Worm (Caenorhabditis elegans) whole organism, young adult: ENCODE data around the gene exos-1.

Source experiments
- B0019.2 ChIP-seq: fragments of 200-800 bp; sonication (Bioruptor generic); conservative IDR thresholded peaks from 2 replicates; pipeline ENCODE4 v1.3.6; 2022; ENCODE audit warnings: missing genetic modification reagents, missing genetic modification characterization, missing compliant biosample characterization
- B0035.1 ChIP-seq: sonication (generic microtip); optimal IDR thresholded peaks from 2 replicates; lab custom pipeline; 2016; ENCODE audit warnings: missing genetic modification characterization, mild to moderate bottlenecking, missing compliant biosample characterization, missing genotype, missing genetic modification reagents
- B0261.1 ChIP-seq: sonication (generic microtip); optimal IDR thresholded peaks from 2 replicates; lab custom pipeline; 2016; ENCODE audit warnings: mild to moderate bottlenecking, missing genetic modification characterization, moderate library complexity, missing compliant biosample characterization
- C06A6.2 ChIP-seq: fragments of 200-800 bp; sonication (Bioruptor generic); conservative IDR thresholded peaks from 2 replicates; pipeline ENCODE4 v1.3.6; 2022; ENCODE audit warnings: missing genetic modification characterization, missing compliant biosample characterization
- F22D6.2 ChIP-seq: sonication (generic microtip); optimal IDR thresholded peaks from 2 replicates; lab custom pipeline; 2016; ENCODE audit warnings: mild to moderate bottlenecking, missing genetic modification characterization, missing compliant biosample characterization
- F33H1.4 ChIP-seq: fragments of 200-800 bp; sonication (Bioruptor generic); IDR thresholded peaks from 2 replicates; pipeline ENCODE4 v1.3.6; 2022; ENCODE audit warnings: missing genetic modification reagents, missing genetic modification characterization, missing compliant biosample characterization
- F57C9.4 ChIP-seq: sonication (generic microtip); optimal IDR thresholded peaks from 2 replicates; lab custom pipeline; 2017; ENCODE audit warnings: mild to moderate bottlenecking, missing genetic modification characterization, missing compliant biosample characterization
- Y56A3A.18 ChIP-seq: fragments of 200-800 bp; sonication (Bioruptor generic); IDR thresholded peaks from 2 replicates; pipeline ENCODE4 v1.3.6; 2022; ENCODE audit warnings: missing genetic modification reagents, missing genetic modification characterization, missing compliant biosample characterization
- Y79H2A.3 ChIP-seq: fragments of 200-800 bp; sonication (Bioruptor generic); conservative IDR thresholded peaks from 2 replicates; pipeline ENCODE4 v1.3.6; 2022; ENCODE audit warnings: missing genetic modification reagents, missing genetic modification characterization, missing compliant biosample characterization
- ZK185.1 ChIP-seq: sonication (generic microtip); optimal IDR thresholded peaks from 2 replicates; lab custom pipeline; 2016; ENCODE audit warnings: mild to moderate bottlenecking, missing genetic modification characterization, missing compliant biosample characterization; ENCODE audit not compliant: poor library complexity, severe bottlenecking
- akir-1 ChIP-seq: fragments of 200-800 bp; sonication (Bioruptor generic); optimal IDR thresholded peaks from 2 replicates; lab custom pipeline; 2018; ENCODE audit warnings: mild to moderate bottlenecking, missing genetic modification characterization, moderate library complexity, missing compliant biosample characterization
- ama-1 ChIP-seq, 3 experiments: fragments of 150-350 bp in 1 of 3; sonication (generic microtip) in 2 of 3; optimal IDR thresholded peaks; 2 replicates each; lab custom pipeline; 2014 to 2018; ENCODE audit warnings: missing biosample characterization in 2 of 3, missing genetic modification characterization in 2 of 3, missing genetic modification reagents in 2 of 3
- attf-6 ChIP-seq: fragments of 200-800 bp; sonication (Bioruptor generic); IDR thresholded peaks from 2 replicates; pipeline ENCODE4 v1.3.6; 2022; ENCODE audit warnings: missing genetic modification reagents, missing genetic modification characterization, missing compliant biosample characterization
- bed-2 ChIP-seq: fragments of 200-800 bp; sonication (Bioruptor generic); IDR thresholded peaks from 2 replicates; pipeline ENCODE4 v1.3.6; 2022; ENCODE audit warnings: missing genetic modification reagents, missing genetic modification characterization, missing compliant biosample characterization
- ceh-100 ChIP-seq: fragments of 200-800 bp; sonication (Bioruptor generic); IDR thresholded peaks from 2 replicates; pipeline ENCODE4 v1.3.6; 2022; ENCODE audit warnings: missing genetic modification reagents, missing genetic modification characterization, missing compliant biosample characterization
- ceh-27 ChIP-seq: fragments of 200-800 bp; sonication (Bioruptor generic); optimal IDR thresholded peaks from 2 replicates; lab custom pipeline; 2018; ENCODE audit warnings: mild to moderate bottlenecking, missing genetic modification characterization, moderate library complexity, missing compliant biosample characterization
- ceh-40 ChIP-seq: fragments of 200-800 bp; sonication (Bioruptor generic); IDR thresholded peaks from 2 replicates; pipeline ENCODE4 v1.3.6; 2022; ENCODE audit warnings: missing genetic modification characterization, missing compliant biosample characterization
- ceh-91 ChIP-seq: fragments of 200-800 bp; sonication (Bioruptor generic); IDR thresholded peaks from 2 replicates; pipeline ENCODE4 v1.3.6; 2022; ENCODE audit warnings: missing genetic modification reagents, missing genetic modification characterization, missing compliant biosample characterization
- dox-1 ChIP-seq: fragments of 200-800 bp; sonication (Bioruptor generic); IDR thresholded peaks from 2 replicates; pipeline ENCODE4 v1.3.6; 2022; ENCODE audit warnings: missing genetic modification reagents, missing genetic modification characterization, missing compliant biosample characterization
- egl-18 ChIP-seq: fragments of 200-800 bp; sonication (Bioruptor generic); IDR thresholded peaks from 2 replicates; pipeline ENCODE4 v1.3.6; 2022; ENCODE audit warnings: missing genetic modification reagents, missing genetic modification characterization, missing compliant biosample characterization
- ets-4 ChIP-seq: fragments of 200-800 bp; sonication (Bioruptor generic); optimal IDR thresholded peaks from 2 replicates; lab custom pipeline; 2018; ENCODE audit warnings: mild to moderate bottlenecking, missing genetic modification characterization, missing compliant biosample characterization
- him-1 ChIP-seq: sonication (generic microtip); optimal IDR thresholded peaks from 2 replicates; lab custom pipeline; 2016; ENCODE audit warnings: missing genotype, missing genetic modification reagents, missing genetic modification characterization, missing compliant biosample characterization
- hmg-1.2 ChIP-seq: fragments of 200-800 bp; sonication (Bioruptor generic); IDR thresholded peaks from 2 replicates; pipeline ENCODE4 v1.3.6; 2022; ENCODE audit warnings: missing genetic modification reagents, missing genetic modification characterization, missing compliant biosample characterization
- hsf-1 ChIP-seq: fragments of 200-800 bp; sonication (Bioruptor generic); IDR thresholded peaks from 2 replicates; pipeline ENCODE4 v1.3.6; 2022; ENCODE audit warnings: missing genetic modification reagents, missing genetic modification characterization, missing compliant biosample characterization
- let-607 ChIP-seq, 2 experiments: fragments of 200-800 bp in 1 of 2; sonication (Bioruptor generic) in 1 of 2; sonication (generic microtip) in 1 of 2; optimal IDR thresholded peaks; 2 replicates each; lab custom pipeline; 2016 to 2018; ENCODE audit warnings: mild to moderate bottlenecking in 2 of 2, missing compliant biosample characterization in 2 of 2, missing genetic modification characterization in 2 of 2, moderate library complexity in 2 of 2, missing genotype in 1 of 2
- lin-26 ChIP-seq: fragments of 200-800 bp; sonication (Bioruptor generic); IDR thresholded peaks from 2 replicates; pipeline ENCODE4 v1.3.6; 2022; ENCODE audit warnings: missing genetic modification reagents, missing genetic modification characterization, missing compliant biosample characterization
- madf-10 ChIP-seq: sonication (generic microtip); optimal IDR thresholded peaks from 2 replicates; lab custom pipeline; 2016; ENCODE audit warnings: mild to moderate bottlenecking, missing genetic modification characterization, missing compliant biosample characterization
- madf-8 ChIP-seq: fragments of 200-800 bp; sonication (Bioruptor generic); conservative IDR thresholded peaks from 2 replicates; pipeline ENCODE4 v1.3.6; 2022; ENCODE audit warnings: missing genetic modification reagents, missing genetic modification characterization, missing compliant biosample characterization
- nfya-1 ChIP-seq: sonication (generic microtip); optimal IDR thresholded peaks from 2 replicates; lab custom pipeline; 2017; ENCODE audit warnings: antibody characterized with exemption, missing compliant biosample characterization, missing genetic modification characterization, borderline replicate concordance; ENCODE audit not compliant: insufficient read depth
- nhr-80 ChIP-seq: sonication (generic microtip); optimal IDR thresholded peaks from 2 replicates; lab custom pipeline; 2016; ENCODE audit warnings: missing genetic modification characterization, missing compliant biosample characterization
- pbrm-1 ChIP-seq: fragments of 200-800 bp; sonication (Bioruptor generic); IDR thresholded peaks from 2 replicates; pipeline ENCODE4 v1.3.6; 2022; ENCODE audit warnings: missing genetic modification reagents, missing genetic modification characterization, missing compliant biosample characterization
- pha-4 ChIP-seq: fragments of 150-350 bp; sonication (generic microtip); optimal IDR thresholded peaks from 2 replicates; lab custom pipeline; 2014; ENCODE audit warnings: missing biosample characterization, missing genetic modification reagents, missing genetic modification characterization
- rec-8 ChIP-seq, 2 experiments: sonication (generic microtip); optimal IDR thresholded peaks; 2 replicates each; lab custom pipeline; 2016; ENCODE audit warnings: mild to moderate bottlenecking in 2 of 2, missing genetic modification characterization in 2 of 2, missing genetic modification reagents in 2 of 2, missing genotype in 2 of 2, missing biosample characterization in 1 of 2, missing compliant biosample characterization in 1 of 2, moderate library complexity in 1 of 2
- sdz-38 ChIP-seq: sonication (generic microtip); optimal IDR thresholded peaks from 2 replicates; lab custom pipeline; 2016; ENCODE audit warnings: missing genotype, missing genetic modification characterization, missing compliant biosample characterization
- snpc-1.1 ChIP-seq: sonication (generic microtip); optimal IDR thresholded peaks from 2 replicates; lab custom pipeline; 2017; ENCODE audit warnings: missing genetic modification characterization, mild to moderate bottlenecking, missing compliant biosample characterization, antibody characterized with exemption, moderate library complexity, missing genotype, missing genetic modification reagents; ENCODE audit not compliant: insufficient read depth
- snpc-1.3 ChIP-seq: sonication (generic microtip); optimal IDR thresholded peaks from 2 replicates; lab custom pipeline; 2017; ENCODE audit warnings: missing genetic modification characterization, mild to moderate bottlenecking, missing compliant biosample characterization, antibody characterized with exemption, moderate library complexity, missing genotype, missing genetic modification reagents; ENCODE audit not compliant: insufficient read depth
- somi-1 ChIP-seq: fragments of 200-800 bp; sonication (Bioruptor generic); optimal IDR thresholded peaks from 2 replicates; lab custom pipeline; 2018; ENCODE audit warnings: mild to moderate bottlenecking, missing genetic modification characterization, missing compliant biosample characterization
- sptf-2 ChIP-seq: fragments of 200-800 bp; sonication (Bioruptor generic); optimal IDR thresholded peaks from 2 replicates; lab custom pipeline; 2018; ENCODE audit warnings: mild to moderate bottlenecking, missing genetic modification characterization, missing compliant biosample characterization
- tbp1 ChIP-seq: fragments of 200-800 bp; sonication (Bioruptor generic); optimal IDR thresholded peaks from 2 replicates; lab custom pipeline; 2018; ENCODE audit warnings: mild to moderate bottlenecking, missing genetic modification characterization, missing compliant biosample characterization
- ztf-26 ChIP-seq: sonication (generic microtip); optimal IDR thresholded peaks from 2 replicates; lab custom pipeline; 2017; ENCODE audit warnings: missing genetic modification characterization, missing compliant biosample characterization
- ztf-28 ChIP-seq: fragments of 200-800 bp; sonication (Bioruptor generic); IDR thresholded peaks from 2 replicates; pipeline ENCODE4 v1.3.6; 2022; ENCODE audit warnings: missing genetic modification reagents, missing genetic modification characterization, missing compliant biosample characterization
- ztf-3 ChIP-seq: fragments of 200-800 bp; sonication (Bioruptor generic); optimal IDR thresholded peaks from 2 replicates; lab custom pipeline; 2018; ENCODE audit warnings: mild to moderate bottlenecking, missing genetic modification characterization, missing compliant biosample characterization

Gene exos-1

DNA sequence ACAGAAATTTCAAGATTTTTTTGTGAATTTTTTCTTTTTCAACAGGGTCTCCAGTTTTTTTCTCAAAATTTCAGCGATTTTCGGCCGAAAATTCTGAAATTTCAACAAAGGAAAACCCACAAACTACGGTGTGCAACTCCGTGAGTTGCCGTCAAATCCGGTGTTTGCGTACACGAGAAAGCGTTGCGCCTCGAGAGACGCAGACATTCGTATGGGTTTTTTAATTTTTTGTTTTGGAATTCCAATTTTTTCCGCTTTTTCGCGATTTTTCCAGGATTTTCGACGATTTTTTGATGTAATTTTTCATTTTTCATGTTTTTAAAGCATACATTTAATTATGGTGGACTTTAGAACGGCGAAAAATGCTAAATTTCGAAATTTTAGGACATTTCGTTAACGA, 27.3 kb downstream of the exos-1 start (continued):
- TF ChIP-seq him-1 (tag; lab: Kevin White, UChicago): peak; percentile 36
- no peak for TF ChIP-seq pha-4 (tag; lab: Kevin White, UChicago)
- TF ChIP-seq ceh-91 (GFP tag; lab: Robert Waterston, UW): peak; percentile 57
- no peak for TF ChIP-seq sdz-38 (tag; lab: Kevin White, UChicago)
- no peak for TF ChIP-seq ZK185.1 (tag; lab: Kevin White, UChicago)
- TF ChIP-seq rec-8 (tag; optimal IDR thresholded peaks at IDR 0.05; lab: Kevin White, UChicago): no peak
- 0 out of 2 replicates have a peak, but pooled peaks have one; percentile 46 for TF ChIP-seq ztf-28 (GFP tag; lab: Robert Waterston, UW)
- peak; percentile 100 for TF ChIP-seq hmg-1.2 (GFP tag; lab: Robert Waterston, UW)
- no peak for TF ChIP-seq nfya-1 (tag; lab: Kevin White, UChicago)
- TF ChIP-seq ama-1 (optimal IDR thresholded peaks at IDR 0.05; lab: Kevin White, UChicago): no peak
- TF ChIP-seq ama-1 (GFP tag; optimal IDR thresholded peaks at IDR 0.05; lab: Kevin White, UChicago): no peak
- no peak for TF ChIP-seq akir-1 (GFP tag; lab: Kevin White, UChicago)
- TF ChIP-seq Y79H2A.3 (GFP tag; lab: Robert Waterston, UW): no peak
- no peak for TF ChIP-seq lin-26 (GFP tag; lab: Robert Waterston, UW)
- TF ChIP-seq somi-1 (GFP tag; lab: Kevin White, UChicago): no peak
- peak; percentile 84 for TF ChIP-seq pbrm-1 (GFP tag; lab: Robert Waterston, UW)
- TF ChIP-seq ets-4 (GFP tag; lab: Kevin White, UChicago): no peak
- peak; percentile 91 for TF ChIP-seq snpc-1.3 (tag; lab: Kevin White, UChicago)
- TF ChIP-seq F33H1.4 (GFP tag; lab: Robert Waterston, UW): peak; percentile 71
- no peak for TF ChIP-seq F57C9.4
- peak; percentile 83 for TF ChIP-seq snpc-1.1
- peak; percentile 64 for TF ChIP-seq tbp1 (GFP tag; lab: Kevin White, UChicago)
- TF ChIP-seq madf-8 (GFP tag; lab: Robert Waterston, UW): peak; percentile 69
- no peak for TF ChIP-seq B0035.1
- TF ChIP-seq egl-18 (GFP tag; lab: Robert Waterston, UW): no peak
- TF ChIP-seq dox-1 (GFP tag; lab: Robert Waterston, UW): peak; percentile 91; the same call in 1 of the 2 replicates
- TF ChIP-seq ceh-100 (GFP tag; lab: Robert Waterston, UW): peak; percentile 81
- TF ChIP-seq madf-10 (tag; lab: Kevin White, UChicago): no peak
- TF ChIP-seq nhr-80 (tag; lab: Kevin White, UChicago): no peak
- TF ChIP-seq attf-6 (GFP tag; lab: Robert Waterston, UW): 0 out of 2 replicates have a peak, but pooled peaks have one; percentile 56
- TF ChIP-seq ceh-40 (GFP tag; lab: Robert Waterston, UW): no peak
- TF ChIP-seq ztf-26 (tag; lab: Kevin White, UChicago): no peak
- no peak for TF ChIP-seq sptf-2 (GFP tag; lab: Kevin White, UChicago)
- TF ChIP-seq Y56A3A.18: no peak
- TF ChIP-seq B0261.1: no peak
- no peak for TF ChIP-seq ceh-27 (GFP tag; lab: Kevin White, UChicago)
- no peak for TF ChIP-seq F22D6.2 (tag; lab: Kevin White, UChicago)
- no peak for TF ChIP-seq ztf-3 (GFP tag; lab: Kevin White, UChicago)
- no peak for TF ChIP-seq let-607 (tag; optimal IDR thresholded peaks at IDR 0.05; lab: Kevin White, UChicago)
- no peak; the same call in 1 of the 2 replicates for TF ChIP-seq B0019.2 (GFP tag; lab: Robert Waterston, UW)
- TF ChIP-seq bed-2 (GFP tag; lab: Robert Waterston, UW): no peak
- TF ChIP-seq C06A6.2 (GFP tag; lab: Robert Waterston, UW): no peak
- TF ChIP-seq hsf-1 (GFP tag; lab: Robert Waterston, UW): peak; percentile 64; the same call in 1 of the 2 replicates
